Worm (Caenorhabditis elegans) whole organism, L4 larva: ENCODE data around the gene cnnm-5.

Experiments
- F10B5.3 ChIP-seq: sonication (generic microtip); optimal IDR thresholded peaks from 2 replicates; lab custom pipeline; 2016; ENCODE audit warnings: mild to moderate bottlenecking, missing genetic modification characterization, missing compliant biosample characterization
- F26F4.8 ChIP-seq: fragments of 200-800 bp; sonication (Bioruptor generic); conservative IDR thresholded peaks from 2 replicates; pipeline ENCODE4 v1.3.6; 2022; ENCODE audit warnings: missing genetic modification characterization, missing compliant biosample characterization
- F37D6.2 ChIP-seq: sonication (generic microtip); optimal IDR thresholded peaks from 2 replicates; lab custom pipeline; 2016; ENCODE audit warnings: mild to moderate bottlenecking, missing genetic modification characterization, missing compliant biosample characterization
- F44E2.7 ChIP-seq: fragments of 200-800 bp; sonication (Bioruptor generic); IDR thresholded peaks from 2 replicates; pipeline ENCODE4 v2.1.2; 2022; ENCODE audit warnings: missing genetic modification characterization, missing compliant biosample characterization
- R02D3.7 ChIP-seq: fragments of 150-350 bp; sonication (generic microtip); optimal IDR thresholded peaks from 3 replicates; lab custom pipeline; 2014; ENCODE audit warnings: missing biosample characterization, missing genetic modification characterization
- T26A8.4 ChIP-seq: fragments of 200-800 bp; sonication (Bioruptor generic); IDR thresholded peaks from 2 replicates; pipeline ENCODE4 v1.3.6; 2022; ENCODE audit warnings: missing genetic modification characterization, missing compliant biosample characterization
- Y105C5A.15 ChIP-seq: fragments of 200-800 bp; sonication (Bioruptor generic); IDR thresholded peaks from 2 replicates; pipeline ENCODE4 v1.3.6; 2022; ENCODE audit warnings: missing genetic modification characterization, missing compliant biosample characterization
- Y5F2A.4 ChIP-seq: fragments of 200-800 bp; sonication (Bioruptor generic); optimal IDR thresholded peaks from 2 replicates; lab custom pipeline; 2018; ENCODE audit warnings: mild to moderate bottlenecking, missing genetic modification characterization, missing compliant biosample characterization
- ZK337.2 ChIP-seq: fragments of 200-800 bp; sonication (Bioruptor generic); IDR thresholded peaks from 2 replicates; pipeline ENCODE4 v1.3.6; 2022; ENCODE audit warnings: missing genetic modification reagents, missing genetic modification characterization, missing compliant biosample characterization
- ZK546.5 ChIP-seq, 2 experiments: sonication (generic microtip); optimal IDR thresholded peaks; 2 replicates each; lab custom pipeline; 2017; ENCODE audit warnings: missing biosample characterization in 2 of 2, missing genetic modification characterization in 2 of 2
- aha-1 ChIP-seq: fragments of 150-350 bp; peaks from one replicate; lab custom pipeline; 2014; ENCODE audit warnings: missing biosample characterization, missing genetic modification characterization
- aly-2 ChIP-seq: sonication (generic microtip); optimal IDR thresholded peaks from 2 replicates; lab custom pipeline; 2018; ENCODE audit warnings: missing biosample characterization, missing genetic modification characterization
- arid-1 ChIP-seq: fragments of 200-800 bp; sonication (Bioruptor generic); conservative IDR thresholded peaks from 2 replicates; pipeline ENCODE4 v1.3.6; 2022; ENCODE audit warnings: missing genetic modification reagents, missing genetic modification characterization, missing compliant biosample characterization
- ceh-32 ChIP-seq: sonication (generic microtip); optimal IDR thresholded peaks from 2 replicates; lab custom pipeline; 2016; ENCODE audit warnings: mild to moderate bottlenecking, missing genetic modification characterization, missing compliant biosample characterization; ENCODE audit not compliant: poor library complexity
- daf-12 ChIP-seq: fragments of 150-350 bp; optimal IDR thresholded peaks from 2 replicates; lab custom pipeline; 2014; ENCODE audit warnings: missing biosample characterization, missing genetic modification reagents, missing genetic modification characterization
- daf-19 ChIP-seq: fragments of 200-800 bp; sonication (Bioruptor generic); conservative IDR thresholded peaks from 2 replicates; pipeline ENCODE4 v1.3.6; 2022; ENCODE audit warnings: missing genetic modification characterization, missing compliant biosample characterization
- dmd-8 ChIP-seq: fragments of 200-800 bp; sonication (Bioruptor generic); IDR thresholded peaks from 2 replicates; pipeline ENCODE4 v1.3.6; 2022; ENCODE audit warnings: missing genetic modification characterization, missing compliant biosample characterization
- dpl-1 ChIP-seq: fragments of 150-350 bp; optimal IDR thresholded peaks from 2 replicates; lab custom pipeline; 2014; ENCODE audit warnings: missing biosample characterization, missing genetic modification reagents, missing genetic modification characterization
- dve-1 ChIP-seq: sonication (generic microtip); optimal IDR thresholded peaks from 2 replicates; lab custom pipeline; 2017; ENCODE audit warnings: antibody characterized with exemption, mild to moderate bottlenecking, missing genetic modification characterization, missing compliant biosample characterization; ENCODE audit not compliant: insufficient read depth
- egl-43 ChIP-seq: fragments of 200-800 bp; sonication (Bioruptor generic); IDR thresholded peaks from 2 replicates; pipeline ENCODE4 v1.3.6; 2022; ENCODE audit warnings: missing genetic modification reagents, missing genetic modification characterization, missing compliant biosample characterization
- gei-8 ChIP-seq: fragments of 200-800 bp; sonication (Bioruptor generic); optimal IDR thresholded peaks from 2 replicates; lab custom pipeline; 2018; ENCODE audit warnings: mild to moderate bottlenecking, missing genetic modification characterization, missing compliant biosample characterization
- hif-1 ChIP-seq, 2 experiments: sonication (generic microtip); optimal IDR thresholded peaks; 2 replicates each; lab custom pipeline; 2016 to 2017; ENCODE audit warnings: missing compliant biosample characterization in 2 of 2, missing genetic modification characterization in 2 of 2, missing genetic modification reagents in 2 of 2, missing genotype in 2 of 2, mild to moderate bottlenecking in 1 of 2
- hlh-11 ChIP-seq: fragments of 200-800 bp; sonication (Bioruptor generic); optimal IDR thresholded peaks from 2 replicates; lab custom pipeline; 2018; ENCODE audit warnings: mild to moderate bottlenecking, missing genetic modification characterization, missing compliant biosample characterization
- hlh-30 ChIP-seq: sonication (generic microtip); optimal IDR thresholded peaks from 2 replicates; lab custom pipeline; 2017; ENCODE audit warnings: antibody characterized with exemption, mild to moderate bottlenecking, missing genetic modification characterization, missing compliant biosample characterization; ENCODE audit not compliant: insufficient read depth
- lin-1 ChIP-seq: fragments of 200-800 bp; sonication (Bioruptor generic); IDR thresholded peaks from 2 replicates; pipeline ENCODE4 v1.3.6; 2022; ENCODE audit warnings: missing genetic modification reagents, missing genetic modification characterization, missing compliant biosample characterization
- lin-13 ChIP-seq: fragments of 150-350 bp; optimal IDR thresholded peaks from 2 replicates; lab custom pipeline; 2014; ENCODE audit warnings: missing biosample characterization, missing genetic modification reagents, missing genetic modification characterization
- lin-15B ChIP-seq: fragments of 150-350 bp; sonication (generic microtip); optimal IDR thresholded peaks from 3 replicates; lab custom pipeline; 2014; ENCODE audit warnings: missing biosample characterization, missing genetic modification characterization
- lin-38 ChIP-seq: fragments of 200-800 bp; sonication (Bioruptor generic); IDR thresholded peaks from 2 replicates; pipeline ENCODE4 v1.3.6; 2022; ENCODE audit warnings: missing genetic modification reagents, missing genetic modification characterization, missing compliant biosample characterization
- lin-39 ChIP-seq: fragments of 150-350 bp; optimal IDR thresholded peaks from 2 replicates; lab custom pipeline; 2014; ENCODE audit warnings: missing biosample characterization, missing genetic modification reagents, missing genetic modification characterization
- lsy-2 ChIP-seq, 2 experiments: fragments of 150-350 bp in 1 of 2; sonication (generic microtip) in 1 of 2; optimal IDR thresholded peaks; 2 replicates each; lab custom pipeline; 2014 to 2017; ENCODE audit warnings: missing biosample characterization in 2 of 2, missing genetic modification characterization in 2 of 2
- mdl-1 ChIP-seq, 2 experiments: fragments of 150-350 bp in 1 of 2; sonication (generic microtip) in 1 of 2; optimal IDR thresholded peaks; 2 replicates each; lab custom pipeline; 2014 to 2017; ENCODE audit warnings: missing biosample characterization in 2 of 2, missing genetic modification characterization in 2 of 2
- mep-1 ChIP-seq: fragments of 150-350 bp; sonication (generic microtip); optimal IDR thresholded peaks from 3 replicates; lab custom pipeline; 2014; ENCODE audit warnings: missing biosample characterization, missing genetic modification characterization
- nhr-10 ChIP-seq: fragments of 150-350 bp; optimal IDR thresholded peaks from 2 replicates; lab custom pipeline; 2014; ENCODE audit warnings: missing biosample characterization, missing genetic modification characterization
- nhr-111 ChIP-seq: fragments of 200-800 bp; sonication (Bioruptor generic); optimal IDR thresholded peaks from 2 replicates; lab custom pipeline; 2018; ENCODE audit warnings: mild to moderate bottlenecking, missing genetic modification characterization, missing compliant biosample characterization
- nhr-25 ChIP-seq: sonication (generic microtip); optimal IDR thresholded peaks from 2 replicates; lab custom pipeline; 2017; ENCODE audit warnings: missing genetic modification characterization, mild to moderate bottlenecking, missing compliant biosample characterization, antibody characterized with exemption, moderate library complexity, borderline replicate concordance; ENCODE audit not compliant: insufficient read depth
- nhr-42 ChIP-seq: fragments of 200-800 bp; sonication (Bioruptor generic); IDR thresholded peaks from 2 replicates; pipeline ENCODE4 v1.3.6; 2022; ENCODE audit warnings: missing genetic modification characterization, missing compliant biosample characterization
- nhr-48 ChIP-seq: sonication (generic microtip); optimal IDR thresholded peaks from 2 replicates; lab custom pipeline; 2016; ENCODE audit warnings: mild to moderate bottlenecking, missing genetic modification characterization, missing compliant biosample characterization
- nhr-6 ChIP-seq: fragments of 150-350 bp; optimal IDR thresholded peaks from 2 replicates; lab custom pipeline; 2014; ENCODE audit warnings: missing biosample characterization, missing genetic modification characterization
- rbr-2 ChIP-seq: sonication (generic microtip); optimal IDR thresholded peaks from 2 replicates; lab custom pipeline; 2016; ENCODE audit warnings: missing genotype, missing genetic modification characterization, missing compliant biosample characterization
- skn-1 ChIP-seq: fragments of 150-350 bp; optimal IDR thresholded peaks from 2 replicates; lab custom pipeline; 2014; ENCODE audit warnings: missing biosample characterization, missing genetic modification characterization
- snpc-1.2 ChIP-seq: fragments of 200-800 bp; sonication (Bioruptor generic); IDR thresholded peaks from 2 replicates; pipeline ENCODE4 v1.3.6; 2022; ENCODE audit warnings: missing genetic modification reagents, missing genetic modification characterization, missing compliant biosample characterization
- spr-3 ChIP-seq: fragments of 200-800 bp; sonication (Bioruptor generic); optimal IDR thresholded peaks from 2 replicates; lab custom pipeline; 2018; ENCODE audit warnings: mild to moderate bottlenecking, missing genetic modification characterization, missing compliant biosample characterization
- tag-97 ChIP-seq: fragments of 200-800 bp; sonication (Bioruptor generic); IDR thresholded peaks from 2 replicates; pipeline ENCODE4 v1.3.6; 2022; ENCODE audit warnings: missing genetic modification characterization, missing compliant biosample characterization
- tra-1 ChIP-seq: fragments of 200-800 bp; sonication (Bioruptor generic); IDR thresholded peaks from 2 replicates; pipeline ENCODE4 v1.3.6; 2022; ENCODE audit warnings: missing genetic modification reagents, missing genetic modification characterization, missing compliant biosample characterization
- unc-39 ChIP-seq: sonication (generic microtip); optimal IDR thresholded peaks from 2 replicates; lab custom pipeline; 2017; ENCODE audit warnings: missing biosample characterization, missing genetic modification characterization
- unc-62 ChIP-seq, 3 experiments: fragments of 150-350 bp in 1 of 3; sonication (generic microtip); optimal IDR thresholded peaks in 2 of 3; peaks in 1 of 3; 1 replicate in 1 of 3; 2 replicates in 2 of 3; lab custom pipeline; 2014 to 2017; ENCODE audit warnings: missing biosample characterization in 3 of 3, missing genetic modification characterization in 3 of 3, missing genetic modification reagents in 3 of 3, missing genotype in 1 of 3
- zag-1 ChIP-seq: fragments of 150-350 bp; optimal IDR thresholded peaks from 2 replicates; lab custom pipeline; 2014; ENCODE audit warnings: missing biosample characterization, missing genetic modification characterization
- zfp-2 ChIP-seq: sonication (generic microtip); optimal IDR thresholded peaks from 2 replicates; lab custom pipeline; 2016; ENCODE audit warnings: mild to moderate bottlenecking, missing genetic modification characterization, missing compliant biosample characterization
- zfp-3 ChIP-seq: fragments of 200-800 bp; sonication (Bioruptor generic); conservative IDR thresholded peaks from 2 replicates; pipeline ENCODE4 v1.3.6; 2022; ENCODE audit warnings: missing genetic modification reagents, missing genetic modification characterization, missing compliant biosample characterization
- zip-11 ChIP-seq: fragments of 200-800 bp; sonication (Bioruptor generic); IDR thresholded peaks from 2 replicates; pipeline ENCODE4 v1.3.6; 2022; ENCODE audit warnings: missing genetic modification characterization, missing compliant biosample characterization

cnnm-5 gene

ce11 chrIII:3801379-3801894 is 27.6 kb downstream of the cnnm-5 start (continued):
- TF ChIP-seq unc-62 (GFP tag; optimal IDR thresholded peaks at IDR 0.05 in 1 of 2; lab: Kevin White, UChicago), result peak in 1 of 2 experiments; percentile 99
- TF ChIP-seq unc-62 (tag; optimal IDR thresholded peaks at IDR 0.05; lab: Kevin White, UChicago), result no peak
- TF ChIP-seq lin-15B (tag; lab: Kevin White, UChicago), result no peak
- TF ChIP-seq spr-3, result peak; percentile 59
- peak; percentile 97 for TF ChIP-seq rbr-2 (tag; lab: Kevin White, UChicago)
- TF ChIP-seq daf-12 (tag; lab: Kevin White, UChicago), result no peak
- TF ChIP-seq Y105C5A.15 (GFP tag; lab: Robert Waterston, UW), result no peak
- TF ChIP-seq dmd-8, result 0 out of 2 replicates have a peak, but pooled peaks have one; percentile 20
- TF ChIP-seq zag-1 (tag; lab: Kevin White, UChicago), result peak; percentile 86
- peak; percentile 98 for TF ChIP-seq dve-1
- TF ChIP-seq nhr-10 (tag; lab: Kevin White, UChicago), result peak; percentile 96
- TF ChIP-seq lsy-2 (tag; optimal IDR thresholded peaks at IDR 0.05; lab: Kevin White, UChicago), result peak; percentile 90 to 95
- TF ChIP-seq snpc-1.2 (GFP tag; lab: Robert Waterston, UW), result no peak
- TF ChIP-seq F37D6.2, result peak; percentile 89
- TF ChIP-seq ceh-32 (tag; lab: Kevin White, UChicago), result peak; percentile 50
- TF ChIP-seq arid-1, result peak; percentile 56; the same call in 1 of the 2 replicates
- peak; percentile 61 to 91 for TF ChIP-seq hif-1 (tag; optimal IDR thresholded peaks at IDR 0.05; lab: Kevin White, UChicago)
- no peak for TF ChIP-seq aly-2
- TF ChIP-seq tra-1 (GFP tag; lab: Robert Waterston, UW), result peak; percentile 91
- TF ChIP-seq ZK546.5 (tag; optimal IDR thresholded peaks at IDR 0.05; lab: Kevin White, UChicago), result no peak
- peak; percentile 81 for TF ChIP-seq lin-13
- peak; percentile 99 for TF ChIP-seq hlh-11 (tag; lab: Kevin White, UChicago)
- TF ChIP-seq nhr-6 (tag; lab: Kevin White, UChicago), result peak; percentile 94
- TF ChIP-seq hlh-30 (tag; lab: Kevin White, UChicago), result peak; percentile 100
- TF ChIP-seq gei-8 (GFP tag; lab: Kevin White, UChicago), result peak; percentile 19
- TF ChIP-seq unc-39 (tag; lab: Kevin White, UChicago), result peak; percentile 4
- no peak for TF ChIP-seq F44E2.7 (GFP tag; lab: Robert Waterston, UW)
- TF ChIP-seq F26F4.8 (GFP tag; lab: Robert Waterston, UW), result no peak
- TF ChIP-seq daf-19 (GFP tag; lab: Robert Waterston, UW), result 0 out of 2 replicates have a peak, but pooled peaks have one; percentile 60
- TF ChIP-seq lin-1, result peak; percentile 36
- peak; percentile 23; the same call in 1 of the 2 replicates for TF ChIP-seq ZK337.2
- peak; percentile 73 for TF ChIP-seq zfp-2 (tag; lab: Kevin White, UChicago)
- peak; percentile 71 for TF ChIP-seq lin-38 (GFP tag; lab: Robert Waterston, UW)
- TF ChIP-seq nhr-25 (tag; lab: Kevin White, UChicago), result peak; percentile 78
- no peak for TF ChIP-seq lin-39
- TF ChIP-seq nhr-42 (GFP tag; lab: Robert Waterston, UW), result peak; percentile 90
- TF ChIP-seq egl-43 (GFP tag; lab: Robert Waterston, UW), result peak; percentile 91
- no peak for TF ChIP-seq tag-97 (GFP tag; lab: Robert Waterston, UW)
- no peak for TF ChIP-seq R02D3.7 (tag; lab: Kevin White, UChicago)
- TF ChIP-seq F10B5.3, result peak; percentile 29
- TF ChIP-seq Y5F2A.4 (GFP tag; lab: Kevin White, UChicago), result peak; percentile 3
- TF ChIP-seq nhr-111 (GFP tag; lab: Kevin White, UChicago), result no peak
- TF ChIP-seq T26A8.4 (GFP tag; lab: Robert Waterston, UW), result peak; percentile 93
- TF ChIP-seq nhr-48, result peak; percentile 93
- TF ChIP-seq mep-1 (tag; lab: Kevin White, UChicago), result peak; percentile 97
- peak; percentile 100 for TF ChIP-seq aha-1 (tag; lab: Kevin White, UChicago)
- TF ChIP-seq mdl-1 (tag; optimal IDR thresholded peaks at IDR 0.05; lab: Kevin White, UChicago), result peak; percentile 99 to 100
- TF ChIP-seq dpl-1 (GFP tag; lab: Kevin White, UChicago), result peak; percentile 77
- TF ChIP-seq skn-1, result peak; percentile 26
- peak; percentile 74; the same call in 1 of the 2 replicates for TF ChIP-seq zfp-3 (GFP tag; lab: Robert Waterston, UW)
- TF ChIP-seq zip-11 (GFP tag; lab: Robert Waterston, UW), result no peak
